Worm (Caenorhabditis elegans): ENCODE data around the gene clec-232.

DNA sequence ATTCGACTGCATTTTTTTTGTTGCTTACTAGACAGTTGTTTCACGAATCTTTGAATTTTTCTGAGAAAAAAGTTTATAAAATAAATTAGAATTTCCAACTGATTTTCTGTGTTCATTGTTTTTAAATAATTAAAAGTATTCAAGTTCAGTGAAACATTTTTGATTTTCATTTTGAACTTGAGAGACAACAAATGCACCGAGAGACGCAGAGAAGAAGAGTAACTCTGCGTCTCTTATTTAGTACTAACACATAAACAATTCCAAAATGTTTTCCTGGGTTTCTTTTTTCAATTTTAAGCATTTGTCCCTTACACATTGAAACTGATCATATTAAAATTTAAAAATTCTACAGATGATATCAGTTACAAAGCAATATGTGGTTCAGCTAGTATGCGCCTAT is 16.5 kb upstream of the clec-232 start:
- no peak for TF ChIP-seq him-1 (tag; optimal IDR thresholded peaks at IDR 0.05)
- TF ChIP-seq W03F9.2 (tag; optimal IDR thresholded peaks at IDR 0.05), result no peak
- no peak for TF ChIP-seq dao-5 (tag; optimal IDR thresholded peaks at IDR 0.05)
